Fruit fly (Drosophila melanogaster) whole organism, embryonic: Measurements from ENCODE around the gene CG5446.

Experiments used
- CG10366 ChIP-seq: fragments of 200-800 bp; sonication (Bioruptor generic); IDR thresholded peaks from 2 replicates; pipeline ENCODE4 v1.3.6; 2022; ENCODE audit warnings: missing biosample characterization, missing genetic modification characterization
- CG14710 ChIP-seq: fragments of 200-800 bp; sonication (Bioruptor generic); optimal IDR thresholded peaks from 3 replicates; lab custom pipeline; 2019; ENCODE audit warnings: missing biosample characterization, mild to moderate bottlenecking, missing genetic modification characterization, moderate library complexity
- Hmx ChIP-seq: fragments of 200-800 bp; sonication (Bioruptor generic); optimal IDR thresholded peaks from 2 replicates; lab custom pipeline; 2016; ENCODE audit warnings: missing biosample characterization, missing genetic modification characterization
- Myb ChIP-seq: fragments of 200-800 bp; sonication (Bioruptor generic); optimal IDR thresholded peaks from 2 replicates; lab custom pipeline; 2016; ENCODE audit warnings: missing biosample characterization, missing genetic modification characterization
- Sox100B ChIP-seq: fragments of 200-800 bp; sonication (Bioruptor generic); optimal IDR thresholded peaks from 3 replicates; lab custom pipeline; 2018; ENCODE audit warnings: missing biosample characterization, mild to moderate bottlenecking, missing genetic modification characterization
- row ChIP-seq: fragments of 200-800 bp; sonication (Bioruptor generic); IDR thresholded peaks from 3 replicates; pipeline ENCODE4 v1.3.6; 2022; ENCODE audit warnings: missing biosample characterization, missing genetic modification characterization

DNA sequence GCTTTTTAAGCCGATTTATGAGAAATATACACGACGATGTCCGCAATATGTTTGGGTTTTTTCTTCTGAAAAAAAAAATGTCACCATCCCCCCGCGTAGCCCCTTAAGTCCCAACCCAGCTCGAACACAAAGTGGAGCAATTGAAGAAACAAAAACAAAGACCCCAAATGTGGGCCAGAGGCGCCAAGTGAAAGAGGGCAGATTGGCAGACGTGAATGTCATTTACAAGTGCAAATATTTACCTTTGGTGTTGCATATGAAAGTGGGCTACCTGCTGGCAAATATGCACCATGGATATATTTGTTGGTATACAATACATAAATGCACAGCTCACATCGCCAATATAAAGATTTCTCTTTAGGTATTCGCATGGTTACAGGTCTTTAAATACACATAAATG is 16.8 kb downstream of the CG5446 start:
- TF ChIP-seq CG10366 (GFP tag; lab: Robert Waterston, UW) = no peak
- TF ChIP-seq row (GFP tag; lab: Robert Waterston, UW) = no peak
- TF ChIP-seq Myb (GFP tag; lab: Kevin White, UChicago) = no peak
- TF ChIP-seq Sox100B (GFP tag; lab: Kevin White, UChicago) = no peak
- no peak for TF ChIP-seq Hmx
- no peak for TF ChIP-seq CG14710
